Worm (Caenorhabditis elegans): ENCODE data around the gene ascc-1.

- no peak for TF ChIP-seq unc-130 (GFP tag; optimal IDR thresholded peaks at IDR 0.05)
- TF ChIP-seq snpc-4 (tag; optimal IDR thresholded peaks at IDR 0.05) = no peak
- TF ChIP-seq nhr-237 (tag; optimal IDR thresholded peaks at IDR 0.05) = no peak
- TF ChIP-seq zfp-3 (GFP tag; conservative IDR thresholded peaks at IDR 0.05) = no peak
- no peak for TF ChIP-seq aly-2 (tag; optimal IDR thresholded peaks at IDR 0.05)
- TF ChIP-seq daf-19 (GFP tag; conservative IDR thresholded peaks at IDR 0.05) = no peak
These were observed 403 bp downstream of the ascc-1 start for ce11 chrII:57873-58272.

Data from whole organism, L4 larva.